Worm (Caenorhabditis elegans) whole organism, early embryonic: ENCODE measurements around the gene srt-27.

Experiments
- B0310.2 ChIP-seq: sonication (generic microtip); optimal IDR thresholded peaks from 2 replicates; lab custom pipeline; 2016; ENCODE audit warnings: mild to moderate bottlenecking, missing genetic modification characterization, missing compliant biosample characterization
- F13C5.2 ChIP-seq: sonication (generic microtip); optimal IDR thresholded peaks from 2 replicates; lab custom pipeline; 2017; ENCODE audit warnings: mild to moderate bottlenecking, missing genetic modification characterization, inconsistent platforms, missing compliant biosample characterization
- aly-1 ChIP-seq: sonication (generic microtip); optimal IDR thresholded peaks from 2 replicates; lab custom pipeline; 2016; ENCODE audit warnings: missing genetic modification characterization, missing compliant biosample characterization
- ama-1 ChIP-seq: fragments of 150-350 bp; optimal IDR thresholded peaks from 2 replicates; lab custom pipeline; 2014
- ceh-13 ChIP-seq: fragments of 200-800 bp; sonication (Bioruptor generic); optimal IDR thresholded peaks from 2 replicates; lab custom pipeline; 2018; ENCODE audit warnings: mild to moderate bottlenecking, missing genetic modification characterization, missing compliant biosample characterization
- ceh-36 ChIP-seq: sonication (generic microtip); optimal IDR thresholded peaks from 2 replicates; lab custom pipeline; 2016; ENCODE audit warnings: missing genetic modification characterization, inconsistent platforms, missing compliant biosample characterization
- ets-7 ChIP-seq: sonication (generic microtip); optimal IDR thresholded peaks from 2 replicates; lab custom pipeline; 2016; ENCODE audit warnings: missing genotype, missing genetic modification characterization, missing compliant biosample characterization
- flt-1 ChIP-seq: fragments of 200-800 bp; sonication (Bioruptor generic); IDR thresholded peaks from 2 replicates; pipeline ENCODE4 v1.3.6; 2022; ENCODE audit warnings: missing genetic modification characterization, missing compliant biosample characterization
- hmbx-1 ChIP-seq: sonication (generic microtip); optimal IDR thresholded peaks from 2 replicates; lab custom pipeline; 2016; ENCODE audit warnings: mild to moderate bottlenecking, missing genetic modification characterization, missing compliant biosample characterization
- hmg-4 ChIP-seq: fragments of 200-800 bp; sonication (Bioruptor generic); optimal IDR thresholded peaks from 2 replicates; lab custom pipeline; 2018; ENCODE audit warnings: mild to moderate bottlenecking, missing genetic modification characterization, missing compliant biosample characterization
- hnd-1 ChIP-seq: sonication (generic microtip); optimal IDR thresholded peaks from 2 replicates; lab custom pipeline; 2016; ENCODE audit warnings: missing genetic modification characterization, missing compliant biosample characterization
- pes-1 ChIP-seq: fragments of 200-800 bp; sonication (Bioruptor generic); IDR thresholded peaks from 2 replicates; pipeline ENCODE4 v1.3.6; 2022; ENCODE audit warnings: missing genetic modification reagents, missing genetic modification characterization, missing compliant biosample characterization
- scrt-1 ChIP-seq: fragments of 200-800 bp; sonication (Bioruptor generic); IDR thresholded peaks from 2 replicates; pipeline ENCODE4 v1.3.6; 2022; ENCODE audit warnings: missing genetic modification characterization, missing compliant biosample characterization
- sea-1 ChIP-seq: fragments of 200-800 bp; sonication (Bioruptor generic); conservative IDR thresholded peaks from 2 replicates; pipeline ENCODE4 v1.3.6; 2022; ENCODE audit warnings: missing genetic modification characterization, missing compliant biosample characterization
- tbx-11 ChIP-seq: fragments of 200-800 bp; sonication (Bioruptor generic); IDR thresholded peaks from 2 replicates; pipeline ENCODE4 v1.3.6; 2022; ENCODE audit warnings: missing genetic modification characterization, missing compliant biosample characterization
- tbx-37 ChIP-seq: fragments of 200-800 bp; sonication (Bioruptor generic); conservative IDR thresholded peaks from 2 replicates; pipeline ENCODE4 v1.3.6; 2022; ENCODE audit warnings: missing genetic modification reagents, missing genetic modification characterization, missing compliant biosample characterization
- tra-4 ChIP-seq: sonication (generic microtip); optimal IDR thresholded peaks from 2 replicates; lab custom pipeline; 2017; ENCODE audit warnings: missing genetic modification characterization, missing compliant biosample characterization

The srt-27 gene

ce11 chrV:2710192-2710591 lies 10.5 kb downstream of the srt-27 start:
- TF ChIP-seq tbx-11 (GFP tag; lab: Robert Waterston, UW) (no peak), ceh-36 (tag; lab: Kevin White, UChicago) (no peak), ets-7 (no peak), B0310.2 (tag; lab: Kevin White, UChicago) (no peak), hmg-4 (no peak), aly-1 (tag; lab: Kevin White, UChicago) (no peak), flt-1 (GFP tag; lab: Robert Waterston, UW) (no peak), tbx-37 (no peak)

- TF ChIP-seq flt-1 (GFP tag; lab: Robert Waterston, UW) = no peak
- no peak for TF ChIP-seq ceh-13 (GFP tag; lab: Kevin White, UChicago)
- TF ChIP-seq sea-1 (GFP tag; lab: Robert Waterston, UW) = no peak
- no peak for TF ChIP-seq tbx-37
- TF ChIP-seq B0310.2 (tag; lab: Kevin White, UChicago) = no peak
Measured at ce11 chrV:2706379-2706778, 14.3 kb downstream of the srt-27 start.

DNA sequence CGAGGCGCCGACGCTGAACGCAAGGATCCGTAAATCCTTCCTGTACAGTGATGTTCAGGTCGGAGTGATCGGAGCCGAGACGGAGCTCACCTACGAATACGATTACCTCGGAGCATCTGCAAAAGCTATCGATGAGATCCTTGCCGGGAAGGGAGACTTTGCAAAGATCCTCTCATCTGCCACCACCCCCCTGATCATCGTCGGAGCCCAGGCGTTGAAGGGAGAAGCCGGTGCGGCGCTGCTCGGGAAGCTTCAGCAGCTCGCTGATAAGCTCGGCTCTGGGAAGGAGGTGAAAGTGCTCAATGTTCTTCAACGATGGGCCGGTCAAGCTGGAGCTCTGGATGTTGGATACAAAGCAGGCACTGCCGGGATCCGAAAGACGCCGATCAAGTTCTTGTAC lies 17.4 kb downstream of the srt-27 start:
- TF ChIP-seq flt-1 (GFP tag; lab: Robert Waterston, UW) (no peak), tbx-11 (GFP tag; lab: Robert Waterston, UW) (peak; percentile 6; the same call in 1 of the 2 replicates)

DNA sequence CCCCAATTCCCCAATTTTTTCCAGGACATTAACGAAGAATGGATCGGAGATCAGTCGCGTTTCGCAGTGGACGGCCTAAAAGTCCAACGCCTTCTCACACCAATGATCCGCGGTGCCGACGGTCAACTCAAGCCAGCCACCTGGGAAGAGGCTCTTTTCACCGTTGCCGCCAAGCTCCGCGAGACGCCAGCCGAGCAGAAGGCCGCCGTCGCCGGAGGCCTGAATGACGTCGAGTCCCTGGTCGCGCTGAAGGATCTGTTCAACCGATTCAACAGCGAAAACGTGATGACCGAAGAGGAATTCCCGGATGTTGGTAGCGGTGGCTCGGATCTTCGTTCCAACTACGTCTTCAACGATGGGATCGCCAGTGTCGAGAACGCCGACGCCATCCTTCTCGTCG lies 17.8 kb downstream of the srt-27 start:
- TF ChIP-seq hmbx-1 (tag; lab: Kevin White, UChicago) (no peak), ets-7 (no peak), hmg-4 (no peak), tra-4 (tag; lab: Kevin White, UChicago) (no peak), hnd-1 (tag; lab: Kevin White, UChicago) (no peak), ama-1 (no peak), ceh-13 (GFP tag; lab: Kevin White, UChicago) (no peak), sea-1 (GFP tag; lab: Robert Waterston, UW) (no peak), scrt-1 (no peak), F13C5.2 (no peak), tbx-37 (no peak), aly-1 (tag; lab: Kevin White, UChicago) (no peak), tbx-11 (GFP tag; lab: Robert Waterston, UW) (no peak), flt-1 (GFP tag; lab: Robert Waterston, UW) (no peak), pes-1 (GFP tag; lab: Robert Waterston, UW) (no peak), ceh-36 (tag; lab: Kevin White, UChicago) (no peak)

ce11 chrV:2698826-2699225 lies 21.8 kb downstream of the srt-27 start, which contains the start of gene nuo-5:
nuo-5 (plus strand) TSS chrV:2698972.
- TF ChIP-seq F13C5.2 = no peak

- TF ChIP-seq pes-1 (GFP tag; lab: Robert Waterston, UW) (peak; percentile 56; the same call in 1 of the 2 replicates), F13C5.2 (no peak), hmg-4 (no peak), tbx-11 (GFP tag; lab: Robert Waterston, UW) (no peak)
Measured at ce11 chrV:2697693-2698092, 23.0 kb downstream of the srt-27 start.

ce11 chrV:2695935-2696334 lies 24.7 kb downstream of the srt-27 start, which contains the start of gene Y45G12B.3:
Y45G12B.3 (minus strand) TSS chrV:2696254.
- TF ChIP-seq ceh-36 (tag; lab: Kevin White, UChicago) (no peak), hmbx-1 (tag; lab: Kevin White, UChicago) (no peak), sea-1 (GFP tag; lab: Robert Waterston, UW) (no peak), ceh-13 (GFP tag; lab: Kevin White, UChicago) (no peak), hmg-4 (no peak), hnd-1 (tag; lab: Kevin White, UChicago) (no peak), tbx-11 (GFP tag; lab: Robert Waterston, UW) (no peak), pes-1 (GFP tag; lab: Robert Waterston, UW) (no peak), F13C5.2 (no peak), aly-1 (tag; lab: Kevin White, UChicago) (no peak), B0310.2 (tag; lab: Kevin White, UChicago) (no peak), ama-1 (no peak), scrt-1 (no peak), ets-7 (no peak), tra-4 (tag; lab: Kevin White, UChicago) (no peak), flt-1 (GFP tag; lab: Robert Waterston, UW) (no peak), tbx-37 (no peak)

ce11 chrV:2694389-2694788 lies 26.3 kb downstream of the srt-27 start, which contains the start of gene Y45G12B.2:
Y45G12B.2 (plus strand) TSS chrV:2694771.
- no peak for TF ChIP-seq aly-1 (tag; lab: Kevin White, UChicago)
- TF ChIP-seq hmg-4 = peak; percentile 32
- TF ChIP-seq scrt-1 = no peak
- no peak for TF ChIP-seq pes-1 (GFP tag; lab: Robert Waterston, UW)
- TF ChIP-seq hnd-1 (tag; lab: Kevin White, UChicago) = no peak
- peak; percentile 68 for TF ChIP-seq F13C5.2
- TF ChIP-seq tbx-37 = 0 out of 2 replicates have a peak, but pooled peaks have one; percentile 23
- peak; percentile 8; the same call in 1 of the 2 replicates for TF ChIP-seq tbx-11 (GFP tag; lab: Robert Waterston, UW)

DNA sequence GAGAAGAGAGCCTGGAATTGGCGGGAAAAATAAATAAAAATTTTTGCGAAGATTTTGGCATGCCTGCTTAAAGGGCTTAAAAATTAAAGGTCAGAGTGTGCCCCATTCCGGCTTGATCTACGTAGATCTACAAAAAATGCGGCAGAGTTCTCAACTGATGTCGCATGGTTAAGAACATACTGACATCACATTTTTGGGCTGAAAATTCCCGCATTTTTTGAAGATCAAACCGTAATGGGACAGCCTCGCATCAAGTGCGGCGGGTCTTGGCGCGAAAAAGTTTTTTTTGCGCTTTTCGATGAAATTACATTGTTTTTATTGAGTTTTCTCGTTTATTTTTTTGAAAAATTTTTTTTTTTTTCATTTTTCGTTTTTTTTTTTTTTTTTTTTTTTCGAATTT lies 29.7 kb downstream of the srt-27 start:
- TF ChIP-seq tbx-11 (GFP tag; lab: Robert Waterston, UW) (no peak), hmbx-1 (tag; lab: Kevin White, UChicago) (no peak), pes-1 (GFP tag; lab: Robert Waterston, UW) (no peak), sea-1 (GFP tag; lab: Robert Waterston, UW) (no peak), ceh-13 (GFP tag; lab: Kevin White, UChicago) (no peak), F13C5.2 (no peak), hmg-4 (no peak), hnd-1 (tag; lab: Kevin White, UChicago) (no peak), tbx-37 (no peak), ceh-36 (tag; lab: Kevin White, UChicago) (no peak), flt-1 (GFP tag; lab: Robert Waterston, UW) (no peak), scrt-1 (no peak), B0310.2 (tag; lab: Kevin White, UChicago) (no peak), ets-7 (no peak), tra-4 (tag; lab: Kevin White, UChicago) (no peak), aly-1 (tag; lab: Kevin White, UChicago) (no peak), ama-1 (no peak)
